Fruit fly (Drosophila melanogaster) Kc167 (cell line): Measurements from ENCODE around the gene out.

ENCODE experiments used
- Myc ChIP-seq: fragments of >200 bp; optimal IDR thresholded peaks from 2 replicates; lab custom pipeline; 2017; ENCODE audit warnings: missing external identifiers
- Sin3A ChIP-seq: fragments of >200 bp; optimal IDR thresholded peaks from 2 replicates; lab custom pipeline; 2018; ENCODE audit warnings: missing external identifiers
- h ChIP-seq: fragments of >200 bp; optimal IDR thresholded peaks from 3 replicates; lab custom pipeline; 2018; ENCODE audit warnings: missing external identifiers
- insv ChIP-seq: fragments of >200 bp; optimal IDR thresholded peaks from 3 replicates; lab custom pipeline; 2018; ENCODE audit warnings: missing external identifiers
- psq ChIP-seq: fragments of >200 bp; optimal IDR thresholded peaks from 2 replicates; lab custom pipeline; 2017; ENCODE audit warnings: missing external identifiers
- ttk ChIP-seq: sonication (Bioruptor generic); optimal IDR thresholded peaks from 2 replicates; lab custom pipeline; 2017; ENCODE audit warnings: missing external identifiers

out gene

dm6 chrX:19294030-19294429 lies 27.9 kb downstream of the out start:
- no peak for TF ChIP-seq h (lab: Kevin White, UChicago)
- TF ChIP-seq insv (lab: Kevin White, UChicago), result no peak
- TF ChIP-seq Myc (lab: Kevin White, UChicago), result no peak
- no peak for TF ChIP-seq psq (lab: Kevin White, UChicago)
- TF ChIP-seq Sin3A (lab: Kevin White, UChicago), result no peak
- no peak for TF ChIP-seq ttk (lab: Kevin White, UChicago)

dm6 chrX:19293320-19293719 lies 28.6 kb downstream of the out start:
- TF ChIP-seq ttk (lab: Kevin White, UChicago) (no peak), psq (lab: Kevin White, UChicago) (no peak), Sin3A (lab: Kevin White, UChicago) (no peak), h (lab: Kevin White, UChicago) (no peak), insv (lab: Kevin White, UChicago) (no peak), Myc (lab: Kevin White, UChicago) (no peak)

dm6 chrX:19291780-19292605 lies 29.9 kb downstream of the out start:
- no peak for TF ChIP-seq Myc (lab: Kevin White, UChicago)
- TF ChIP-seq insv (lab: Kevin White, UChicago), result no peak
- no peak for TF ChIP-seq psq (lab: Kevin White, UChicago)
- TF ChIP-seq ttk (lab: Kevin White, UChicago), result no peak

dm6 chrX:19289318-19289970 lies 32.5 kb downstream of the out start:
- no peak for TF ChIP-seq Sin3A (lab: Kevin White, UChicago)
- no peak for TF ChIP-seq psq (lab: Kevin White, UChicago)
- no peak for TF ChIP-seq h (lab: Kevin White, UChicago)
- TF ChIP-seq insv (lab: Kevin White, UChicago), result no peak
- TF ChIP-seq Myc (lab: Kevin White, UChicago), result no peak
- no peak for TF ChIP-seq ttk (lab: Kevin White, UChicago)

dm6 chrX:19287784-19288183 lies 34.1 kb downstream of the out start:
- no peak for TF ChIP-seq insv (lab: Kevin White, UChicago)
- no peak for TF ChIP-seq Myc (lab: Kevin White, UChicago)
- no peak for TF ChIP-seq ttk (lab: Kevin White, UChicago)
- TF ChIP-seq psq (lab: Kevin White, UChicago), result no peak
- no peak for TF ChIP-seq Sin3A (lab: Kevin White, UChicago)
- no peak for TF ChIP-seq h (lab: Kevin White, UChicago)

- TF ChIP-seq Sin3A (lab: Kevin White, UChicago), result no peak
- TF ChIP-seq Myc (lab: Kevin White, UChicago), result no peak
- TF ChIP-seq ttk (lab: Kevin White, UChicago), result no peak
- no peak for TF ChIP-seq h (lab: Kevin White, UChicago)
- no peak for TF ChIP-seq psq (lab: Kevin White, UChicago)
- TF ChIP-seq insv (lab: Kevin White, UChicago), result no peak
Measured at dm6 chrX:19286235-19286634, 35.7 kb downstream of the out start.

dm6 chrX:19285441-19285840 lies 36.5 kb downstream of the out start:
- TF ChIP-seq ttk (lab: Kevin White, UChicago), result no peak
- TF ChIP-seq psq (lab: Kevin White, UChicago), result no peak

dm6 chrX:19281271-19281670 lies 40.6 kb downstream of the out start:
- TF ChIP-seq h (lab: Kevin White, UChicago) (no peak), Sin3A (lab: Kevin White, UChicago) (no peak), ttk (lab: Kevin White, UChicago) (no peak), insv (lab: Kevin White, UChicago) (no peak), Myc (lab: Kevin White, UChicago) (no peak), psq (lab: Kevin White, UChicago) (no peak)

- TF ChIP-seq psq (lab: Kevin White, UChicago) (no peak), Sin3A (lab: Kevin White, UChicago) (no peak)
Measured at dm6 chrX:19280685-19281084, 41.2 kb downstream of the out start.

- TF ChIP-seq insv (lab: Kevin White, UChicago) (no peak), psq (lab: Kevin White, UChicago) (no peak), Sin3A (lab: Kevin White, UChicago) (no peak), h (lab: Kevin White, UChicago) (no peak), Myc (lab: Kevin White, UChicago) (no peak), ttk (lab: Kevin White, UChicago) (no peak)
Measured at dm6 chrX:19280249-19280648, 41.7 kb downstream of the out start, which contains the start of gene CG8028. Gene CG8028, minus strand, starts transcription at chrX:19280349.

- TF ChIP-seq Myc (lab: Kevin White, UChicago), result no peak
- TF ChIP-seq Sin3A (lab: Kevin White, UChicago), result no peak
- no peak for TF ChIP-seq insv (lab: Kevin White, UChicago)
- TF ChIP-seq ttk (lab: Kevin White, UChicago), result no peak
- TF ChIP-seq psq (lab: Kevin White, UChicago), result no peak
- TF ChIP-seq h (lab: Kevin White, UChicago), result no peak
Measured at dm6 chrX:19278395-19278794, 43.5 kb downstream of the out start.
